Worm (Caenorhabditis elegans) whole organism, L4/young adult: ENCODE results near the gene hap-1.

Experiments
- W03F9.2 ChIP-seq: fragments of 150-350 bp; optimal IDR thresholded peaks from 2 replicates; lab custom pipeline; 2014; ENCODE audit warnings: missing biosample characterization, missing genetic modification characterization
- dao-5 ChIP-seq: sonication (generic microtip); optimal IDR thresholded peaks from 2 replicates; lab custom pipeline; 2016; ENCODE audit warnings: missing genotype, missing genetic modification characterization, moderate library complexity, missing compliant biosample characterization

ce11 chrIII:5215375-5215774 lies 48.4 kb upstream of the hap-1 start, which contains the start of gene ZC155.4:
- TF ChIP-seq dao-5 (no peak), W03F9.2 (tag; lab: Kevin White, UChicago) (no peak)
